Fruit fly (Drosophila melanogaster) whole organism, pupa: ENCODE results near the gene CG16820.

Experiments
- CG32121 ChIP-seq: fragments of 200-800 bp; sonication (Bioruptor generic); IDR thresholded peaks from 2 replicates; pipeline ENCODE4 v1.3.6; 2022; ENCODE audit warnings: missing biosample characterization, missing genetic modification characterization
- CG8159 ChIP-seq: fragments of 200-800 bp; sonication (Bioruptor generic); optimal IDR thresholded peaks from 3 replicates; lab custom pipeline; 2018; ENCODE audit warnings: missing biosample characterization, mild to moderate bottlenecking, missing genetic modification characterization, moderate library complexity
- CG8301 ChIP-seq: fragments of 200-800 bp; sonication (Bioruptor generic); optimal IDR thresholded peaks from 2 replicates; lab custom pipeline; 2018; ENCODE audit warnings: missing biosample characterization, mild to moderate bottlenecking, missing genetic modification characterization
- EcR ChIP-seq: fragments of 200-800 bp; sonication (Bioruptor generic); optimal IDR thresholded peaks from 3 replicates; lab custom pipeline; 2019; ENCODE audit warnings: missing biosample characterization, missing genetic modification characterization, mild to moderate bottlenecking, moderate library complexity, missing genetic modification reagents
- Ets98B ChIP-seq: fragments of 200-800 bp; sonication (Bioruptor generic); IDR thresholded peaks from 2 replicates; pipeline ENCODE4 v1.3.6; 2022; ENCODE audit warnings: missing biosample characterization, missing genetic modification characterization

DNA sequence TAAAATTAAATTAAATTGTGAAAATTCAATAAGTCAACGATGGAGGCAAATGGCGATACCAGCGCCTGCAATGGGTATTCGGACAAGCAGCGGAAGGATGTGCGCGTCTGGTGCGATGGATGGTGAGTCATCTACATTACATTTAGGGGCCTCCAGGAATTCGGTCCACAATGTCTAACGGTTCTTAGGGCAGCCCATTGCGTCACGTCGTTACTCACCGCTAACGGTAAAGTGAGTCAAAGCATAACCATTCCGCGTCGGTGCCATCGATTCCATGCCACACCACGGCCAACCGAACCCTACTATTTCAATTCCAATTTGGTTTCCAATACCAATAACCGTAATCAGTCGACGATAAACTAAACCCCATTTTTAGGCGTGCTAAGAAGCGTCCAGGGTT, 41.9 kb upstream of the CG16820 start:
- no peak for TF ChIP-seq EcR (GFP tag; lab: Kevin White, UChicago)
- no peak for TF ChIP-seq Ets98B (GFP tag; lab: Robert Waterston, UW)
- no peak for TF ChIP-seq CG32121 (GFP tag; lab: Robert Waterston, UW)
- no peak for TF ChIP-seq CG8159
- TF ChIP-seq CG8301 (tag; lab: Kevin White, UChicago) = no peak
